Worm (Caenorhabditis elegans) whole organism, L4 larva: ENCODE data around the gene T23F2.5.

Source experiments
- arid-1 ChIP-seq: fragments of 200-800 bp; sonication (Bioruptor generic); conservative IDR thresholded peaks from 2 replicates; pipeline ENCODE4 v1.3.6; 2022; ENCODE audit warnings: missing genetic modification reagents, missing genetic modification characterization, missing compliant biosample characterization
- ceh-28 ChIP-seq: fragments of 150-350 bp; optimal IDR thresholded peaks from 2 replicates; lab custom pipeline; 2014; ENCODE audit warnings: missing biosample characterization, missing genetic modification reagents, missing genetic modification characterization
- ces-1 ChIP-seq: fragments of 150-350 bp; sonication (generic microtip); optimal IDR thresholded peaks from 4 replicates; lab custom pipeline; 2014; ENCODE audit warnings: missing biosample characterization, missing genetic modification reagents, missing genetic modification characterization
- daf-8 ChIP-seq: fragments of 200-800 bp; sonication (Bioruptor generic); IDR thresholded peaks from 2 replicates; pipeline ENCODE4 v1.3.6; 2022; ENCODE audit warnings: missing genetic modification characterization, missing compliant biosample characterization
- fkh-10 ChIP-seq: fragments of 150-350 bp; optimal IDR thresholded peaks from 2 replicates; lab custom pipeline; 2014; ENCODE audit warnings: missing biosample characterization, missing genetic modification reagents, missing genetic modification characterization
- lin-1 ChIP-seq: fragments of 200-800 bp; sonication (Bioruptor generic); IDR thresholded peaks from 2 replicates; pipeline ENCODE4 v1.3.6; 2022; ENCODE audit warnings: missing genetic modification reagents, missing genetic modification characterization, missing compliant biosample characterization
- lin-39 ChIP-seq: fragments of 150-350 bp; optimal IDR thresholded peaks from 2 replicates; lab custom pipeline; 2014; ENCODE audit warnings: missing biosample characterization, missing genetic modification reagents, missing genetic modification characterization
- mes-2 ChIP-seq: sonication (generic microtip); optimal IDR thresholded peaks from 2 replicates; lab custom pipeline; 2016; ENCODE audit warnings: missing genotype, mild to moderate bottlenecking, missing genetic modification characterization, missing compliant biosample characterization; ENCODE audit not compliant: poor library complexity, severe bottlenecking
- nhr-11 ChIP-seq: fragments of 150-350 bp; optimal IDR thresholded peaks from 2 replicates; lab custom pipeline; 2014; ENCODE audit warnings: missing biosample characterization, missing genetic modification characterization
- pqm-1 ChIP-seq: sonication (generic microtip); optimal IDR thresholded peaks from 2 replicates; lab custom pipeline; 2017; ENCODE audit warnings: missing biosample characterization, missing genetic modification characterization
- snpc-4 ChIP-seq: fragments of 150-350 bp; optimal IDR thresholded peaks from 2 replicates; lab custom pipeline; 2014; ENCODE audit warnings: missing biosample characterization, missing genetic modification characterization
- unc-39 ChIP-seq: sonication (generic microtip); optimal IDR thresholded peaks from 2 replicates; lab custom pipeline; 2017; ENCODE audit warnings: missing biosample characterization, missing genetic modification characterization
- zfp-2 ChIP-seq: sonication (generic microtip); optimal IDR thresholded peaks from 2 replicates; lab custom pipeline; 2016; ENCODE audit warnings: mild to moderate bottlenecking, missing genetic modification characterization, missing compliant biosample characterization
- ztf-7 ChIP-seq: fragments of 150-350 bp; optimal IDR thresholded peaks from 2 replicates; lab custom pipeline; 2014; ENCODE audit warnings: missing biosample characterization, missing genetic modification characterization

ce11 chrX:5543651-5544050, 26.7 kb upstream of the T23F2.5 start, which contains the start of gene C54G7.1:
- TF ChIP-seq ceh-28 (tag; lab: Kevin White, UChicago) (no peak), daf-8 (GFP tag; lab: Robert Waterston, UW) (no peak), lin-39 (no peak), ztf-7 (tag; lab: Kevin White, UChicago) (no peak), ces-1 (GFP tag; lab: Kevin White, UChicago) (no peak), arid-1 (GFP tag; lab: Robert Waterston, UW) (no peak), snpc-4 (tag; lab: Kevin White, UChicago) (no peak), zfp-2 (no peak), lin-1 (GFP tag; lab: Robert Waterston, UW) (no peak), nhr-11 (tag; lab: Kevin White, UChicago) (no peak), fkh-10 (GFP tag; lab: Kevin White, UChicago) (no peak), unc-39 (tag; lab: Kevin White, UChicago) (no peak), pqm-1 (tag; lab: Kevin White, UChicago) (no peak), mes-2 (tag; lab: Kevin White, UChicago) (no peak)
